Worm (Caenorhabditis elegans): ENCODE results near the gene srt-48.
A peak's percentile ranks its signal among the peaks of the same experiment; 100 is the strongest.

Gene srt-48

DNA sequence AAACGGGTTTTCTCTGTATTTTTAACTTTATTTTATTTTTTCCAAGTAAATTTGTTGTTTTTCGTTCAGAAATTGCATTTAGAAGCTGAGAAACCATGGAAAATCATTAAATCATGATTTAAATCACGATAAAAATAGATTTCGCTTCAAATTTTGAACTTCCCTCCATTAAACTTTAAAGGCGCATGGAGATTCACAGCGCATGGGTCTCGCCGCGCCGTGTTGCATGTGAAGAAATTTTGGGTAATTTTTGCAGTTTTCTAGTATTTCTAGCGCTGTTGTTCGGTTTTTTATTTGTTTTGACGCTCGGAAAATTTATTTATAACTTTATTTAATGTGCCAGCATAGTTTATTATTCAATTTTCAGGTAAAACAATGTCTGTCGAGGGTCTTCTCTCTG lies 31.7 kb downstream of the srt-48 start, which contains the start of gene eef-1B.2 (continued):
- TF ChIP-seq nhr-27 (tag; optimal IDR thresholded peaks at IDR 0.05) (no peak), F23B12.7 (tag; optimal IDR thresholded peaks at IDR 0.05; ENCODE audit: insufficient read depth) (peak; percentile 62), B0336.3 (GFP tag; IDR thresholded peaks at IDR 0.05) (0 out of 2 replicates have a peak, but pooled peaks have one; percentile 35), let-607 (tag; optimal IDR thresholded peaks at IDR 0.05) (peak; percentile 9 to 77), somi-1 (GFP tag; optimal IDR thresholded peaks at IDR 0.05) (no peak), dox-1 (GFP tag; IDR thresholded peaks at IDR 0.05) (no peak), K11D2.4 (GFP tag; IDR thresholded peaks at IDR 0.05) (no peak), ceh-58 (GFP tag; IDR thresholded peaks at IDR 0.05) (no peak), egl-44 (GFP tag; IDR thresholded peaks at IDR 0.05) (no peak), lsl-1 (GFP tag; optimal IDR thresholded peaks at IDR 0.05) (peak; percentile 9), him-1 (tag; optimal IDR thresholded peaks at IDR 0.05) (no peak), ceh-79 (tag; optimal IDR thresholded peaks at IDR 0.05) (no peak), snpc-1.1 (tag; optimal IDR thresholded peaks at IDR 0.05; ENCODE audit: insufficient read depth) (peak; percentile 12), F22D6.2 (tag; optimal IDR thresholded peaks at IDR 0.05) (no peak), ztf-26 (tag; optimal IDR thresholded peaks at IDR 0.05) (no peak), hlh-26 (GFP tag; conservative IDR thresholded peaks at IDR 0.05) (no peak), C17E4.6 (GFP tag; IDR thresholded peaks at IDR 0.05) (no peak), sdz-38 (tag; optimal IDR thresholded peaks at IDR 0.05) (no peak), ceh-91 (GFP tag; IDR thresholded peaks at IDR 0.05) (no peak), ztf-22 (GFP tag; optimal IDR thresholded peaks at IDR 0.05) (no peak), ztf-3 (GFP tag; optimal IDR thresholded peaks at IDR 0.05) (no peak), bed-1 (GFP tag; IDR thresholded peaks at IDR 0.05) (no peak), rec-8 (tag; optimal IDR thresholded peaks at IDR 0.05) (no peak), ets-4 (GFP tag; optimal IDR thresholded peaks at IDR 0.05) (no peak), akir-1 (GFP tag; optimal IDR thresholded peaks at IDR 0.05) (no peak), zim-3 (tag; optimal IDR thresholded peaks at IDR 0.05) (no peak), nfyb-1 (GFP tag; IDR thresholded peaks at IDR 0.05) (no peak), cebp-2 (GFP tag; IDR thresholded peaks at IDR 0.05) (no peak), aptf-2 (GFP tag; conservative IDR thresholded peaks at IDR 0.05) (no peak), aptf-3 (GFP tag; IDR thresholded peaks at IDR 0.05) (no peak), ztf-25 (GFP tag; IDR thresholded peaks at IDR 0.05) (no peak), F33H1.4 (GFP tag; IDR thresholded peaks at IDR 0.05) (peak; percentile 82), T07F8.4 (tag; optimal IDR thresholded peaks at IDR 0.05) (no peak), unc-62 (GFP tag; optimal IDR thresholded peaks at IDR 0.05) (no peak), Y56A3A.18 (GFP tag; IDR thresholded peaks at IDR 0.05) (no peak), pbrm-1 (GFP tag; IDR thresholded peaks at IDR 0.05) (0 out of 2 replicates have a peak, but pooled peaks have one; percentile 24), hmg-20 (GFP tag; IDR thresholded peaks at IDR 0.05) (no peak), T26A5.8 (tag; optimal IDR thresholded peaks at IDR 0.05) (no peak), die-1 (tag; optimal IDR thresholded peaks at IDR 0.05) (no peak), attf-6 (GFP tag; IDR thresholded peaks at IDR 0.05) (peak; percentile 64; the same call in 1 of the 2 replicates), nhr-90 (tag; optimal IDR thresholded peaks at IDR 0.05) (no peak), xnd-1 (tag; optimal IDR thresholded peaks at IDR 0.05) (no peak), ccch-3 (GFP tag; optimal IDR thresholded peaks at IDR 0.05) (no peak), nhr-179 (tag; optimal IDR thresholded peaks at IDR 0.05) (no peak), rcor-1 (GFP tag; IDR thresholded peaks at IDR 0.05) (no peak)
